Worm (Caenorhabditis elegans) whole organism, mixed stage, embryonic: Measurements from ENCODE around the gene sru-45.

Source experiments
- M03D4.4 ChIP-seq: sonication (generic microtip); optimal IDR thresholded peaks from 2 replicates; lab custom pipeline; 2017; ENCODE audit warnings: mild to moderate bottlenecking, missing genetic modification characterization, missing compliant biosample characterization
- bed-3 ChIP-seq: fragments of 200-800 bp; sonication (Bioruptor generic); optimal IDR thresholded peaks from 3 replicates; lab custom pipeline; 2018; ENCODE audit warnings: mild to moderate bottlenecking, missing genetic modification characterization, moderate library complexity, missing compliant biosample characterization
- blmp-1 ChIP-seq: fragments of 150-350 bp; optimal IDR thresholded peaks from 2 replicates; lab custom pipeline; 2014; ENCODE audit warnings: missing biosample characterization, missing genetic modification characterization
- ceh-39 ChIP-seq: fragments of 150-350 bp; optimal IDR thresholded peaks from 2 replicates; lab custom pipeline; 2014; ENCODE audit warnings: missing biosample characterization, missing genetic modification characterization
- ceh-43 ChIP-seq: fragments of 200-800 bp; sonication (Bioruptor generic); optimal IDR thresholded peaks from 2 replicates; lab custom pipeline; 2018; ENCODE audit warnings: mild to moderate bottlenecking, missing genetic modification characterization, moderate library complexity, missing compliant biosample characterization
- ceh-83 ChIP-seq: fragments of 200-800 bp; sonication (Bioruptor generic); optimal IDR thresholded peaks from 2 replicates; lab custom pipeline; 2018; ENCODE audit warnings: mild to moderate bottlenecking, missing genetic modification characterization, missing compliant biosample characterization
- cnd-1 ChIP-seq: fragments of 200-800 bp; sonication (Bioruptor generic); optimal IDR thresholded peaks from 2 replicates; lab custom pipeline; 2018; ENCODE audit warnings: mild to moderate bottlenecking, missing genetic modification characterization, missing compliant biosample characterization
- drap-1 ChIP-seq: fragments of 200-800 bp; sonication (Bioruptor generic); optimal IDR thresholded peaks from 3 replicates; lab custom pipeline; 2018; ENCODE audit warnings: mild to moderate bottlenecking, missing genetic modification characterization, missing compliant biosample characterization
- elt-3 ChIP-seq: fragments of 150-350 bp; optimal IDR thresholded peaks from 2 replicates; lab custom pipeline; 2014; ENCODE audit warnings: missing biosample characterization, missing genetic modification characterization
- flh-1 ChIP-seq: fragments of 200-800 bp; sonication (Bioruptor generic); optimal IDR thresholded peaks from 2 replicates; lab custom pipeline; 2018; ENCODE audit warnings: mild to moderate bottlenecking, missing genetic modification characterization, moderate library complexity, missing compliant biosample characterization
- hlh-1 ChIP-seq: fragments of 150-350 bp; optimal IDR thresholded peaks from 2 replicates; lab custom pipeline; 2014; ENCODE audit warnings: missing biosample characterization, missing genetic modification reagents, missing genetic modification characterization
- lin-13 ChIP-seq: fragments of 150-350 bp; optimal IDR thresholded peaks from 2 replicates; lab custom pipeline; 2014; ENCODE audit warnings: missing biosample characterization, missing genetic modification characterization
- lin-32 ChIP-seq: fragments of 200-800 bp; sonication (Bioruptor generic); optimal IDR thresholded peaks from 2 replicates; lab custom pipeline; 2018; ENCODE audit warnings: mild to moderate bottlenecking, missing genetic modification characterization, missing compliant biosample characterization
- lsy-2 ChIP-seq: fragments of 150-350 bp; optimal IDR thresholded peaks from 2 replicates; lab custom pipeline; 2014; ENCODE audit warnings: missing biosample characterization, missing genetic modification characterization
- mab-5 ChIP-seq: fragments of 150-350 bp; optimal IDR thresholded peaks from 2 replicates; lab custom pipeline; 2014; ENCODE audit warnings: missing biosample characterization, missing genetic modification characterization
- mls-2 ChIP-seq: sonication (generic microtip); optimal IDR thresholded peaks from 2 replicates; lab custom pipeline; 2016; ENCODE audit warnings: mild to moderate bottlenecking, missing genetic modification characterization, moderate library complexity, missing compliant biosample characterization
- nhr-2 ChIP-seq: fragments of 150-350 bp; optimal IDR thresholded peaks from 2 replicates; lab custom pipeline; 2014; ENCODE audit warnings: missing biosample characterization, missing genetic modification characterization
- nhr-237 ChIP-seq: fragments of 150-350 bp; optimal IDR thresholded peaks from 2 replicates; lab custom pipeline; 2014; ENCODE audit warnings: missing biosample characterization, missing genetic modification characterization
- nhr-28 ChIP-seq: fragments of 150-350 bp; optimal IDR thresholded peaks from 2 replicates; lab custom pipeline; 2014; ENCODE audit warnings: missing biosample characterization, missing genetic modification characterization
- nhr-76 ChIP-seq: sonication (generic microtip); optimal IDR thresholded peaks from 2 replicates; lab custom pipeline; 2017; ENCODE audit warnings: missing biosample characterization, missing genetic modification characterization
- pha-4 ChIP-seq: fragments of 150-350 bp; optimal IDR thresholded peaks from 2 replicates; lab custom pipeline; 2018; ENCODE audit warnings: missing biosample characterization, missing genetic modification reagents, missing genetic modification characterization
- sem-2 ChIP-seq: fragments of 200-800 bp; sonication (Bioruptor generic); optimal IDR thresholded peaks from 2 replicates; lab custom pipeline; 2018; ENCODE audit warnings: mild to moderate bottlenecking, missing genetic modification characterization, missing compliant biosample characterization
- snpc-4 ChIP-seq: fragments of 150-350 bp; optimal IDR thresholded peaks from 2 replicates; lab custom pipeline; 2014; ENCODE audit warnings: missing biosample characterization, missing genetic modification characterization
- sptf-1 ChIP-seq: sonication (generic microtip); optimal IDR thresholded peaks from 2 replicates; lab custom pipeline; 2017; ENCODE audit warnings: mild to moderate bottlenecking, missing genetic modification characterization, moderate library complexity, missing compliant biosample characterization
- tbx-8 ChIP-seq: fragments of 200-800 bp; sonication (Bioruptor generic); optimal IDR thresholded peaks from 2 replicates; lab custom pipeline; 2018; ENCODE audit warnings: mild to moderate bottlenecking, missing genetic modification characterization, moderate library complexity, missing compliant biosample characterization
- unc-120 ChIP-seq: sonication (generic microtip); optimal IDR thresholded peaks from 2 replicates; lab custom pipeline; 2017; ENCODE audit warnings: missing genetic modification characterization, missing compliant biosample characterization; ENCODE audit not compliant: poor library complexity, severe bottlenecking
- unc-62 ChIP-seq: fragments of 150-350 bp; optimal IDR thresholded peaks from 2 replicates; lab custom pipeline; 2014; ENCODE audit warnings: missing biosample characterization, missing genetic modification reagents, missing genetic modification characterization
- ztf-11 ChIP-seq: fragments of 150-350 bp; optimal IDR thresholded peaks from 2 replicates; lab custom pipeline; 2014; ENCODE audit warnings: missing biosample characterization, missing genetic modification characterization

Gene sru-45

DNA sequence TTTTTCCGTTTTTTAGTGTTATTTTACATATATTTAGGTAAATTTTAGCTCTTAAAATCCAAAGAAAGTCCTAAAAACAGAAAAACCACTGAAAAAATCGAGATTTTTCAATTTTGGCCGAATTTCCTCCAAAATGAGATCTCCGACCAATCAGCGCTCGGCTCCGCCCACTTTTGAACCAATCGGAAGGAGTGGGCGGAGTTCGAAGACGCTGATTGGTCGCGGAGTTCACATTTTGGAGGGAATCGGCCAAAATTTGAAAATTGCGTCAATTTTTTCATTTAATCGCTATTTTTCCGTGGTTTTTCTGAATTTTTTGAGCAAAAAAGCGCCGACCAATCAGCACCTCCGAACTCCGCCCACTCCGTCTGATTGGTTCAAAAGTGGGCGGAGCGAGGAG, 25.1 kb upstream of the sru-45 start:
- TF ChIP-seq lin-13 (tag; lab: Kevin White, UChicago): no peak
- TF ChIP-seq elt-3: no peak
- no peak for TF ChIP-seq bed-3 (GFP tag; lab: Kevin White, UChicago)
- no peak for TF ChIP-seq unc-62 (GFP tag; lab: Kevin White, UChicago)
- no peak for TF ChIP-seq M03D4.4 (tag; lab: Kevin White, UChicago)
- no peak for TF ChIP-seq sptf-1 (tag; lab: Kevin White, UChicago)
- TF ChIP-seq tbx-8 (GFP tag; lab: Kevin White, UChicago): no peak
- TF ChIP-seq ztf-11: no peak
- TF ChIP-seq ceh-43 (GFP tag; lab: Kevin White, UChicago): no peak
- no peak for TF ChIP-seq cnd-1 (tag; lab: Kevin White, UChicago)
- no peak for TF ChIP-seq hlh-1 (tag; lab: Kevin White, UChicago)
- TF ChIP-seq nhr-237 (tag; lab: Kevin White, UChicago): no peak
- TF ChIP-seq, all 35 proteins: peak for 0

DNA sequence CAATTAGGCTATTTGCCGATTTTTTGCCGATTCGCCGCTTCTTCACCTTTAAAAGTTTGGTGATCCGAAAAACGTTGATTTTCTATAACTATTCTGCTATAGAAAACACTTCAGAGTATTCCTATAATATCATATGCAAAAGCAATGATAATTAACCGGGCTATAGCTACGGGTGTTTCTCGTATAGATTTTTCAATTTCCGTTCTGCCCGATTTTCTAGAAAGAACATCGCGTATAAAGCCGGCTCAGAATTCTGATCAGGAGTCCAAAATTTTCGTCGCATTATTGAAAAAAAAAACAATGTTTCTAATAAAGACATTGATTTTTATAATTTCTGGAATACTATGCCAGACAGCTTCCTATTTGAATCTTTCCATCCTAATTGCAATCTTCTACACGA, 15.1 kb upstream of the sru-45 start, which contains the start of gene srbc-65:
TSS of gene srbc-65 (plus strand) at position 301 of the 400 bp plus-strand sequence.
- TF ChIP-seq ceh-83: no peak

DNA sequence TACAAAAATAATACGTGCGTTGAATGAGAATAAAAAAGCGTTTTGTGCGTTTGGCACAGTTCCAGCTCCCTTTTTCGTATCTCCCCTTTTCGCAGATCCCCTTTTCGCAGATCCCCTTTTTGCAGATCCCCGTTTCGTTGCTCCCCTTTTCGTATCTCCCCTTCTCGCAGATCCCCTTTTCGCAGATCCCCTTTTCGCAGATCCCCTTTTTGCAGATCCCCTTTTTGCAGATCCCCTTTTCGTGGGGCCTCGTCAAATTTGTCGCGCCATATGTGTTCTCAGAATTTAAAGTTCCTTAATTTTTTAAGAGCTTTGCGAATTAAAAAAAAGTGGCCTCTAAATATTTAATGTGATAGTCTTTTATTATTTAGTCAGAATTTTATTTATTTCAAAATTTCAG, 12.8 kb upstream of the sru-45 start, which contains the start of gene Y32B12B.4:
TSS of gene Y32B12B.4 (plus strand) at position 399 of the 400 bp plus-strand sequence.
- peak; percentile 46 for TF ChIP-seq drap-1
- TF ChIP-seq ceh-39 (tag; lab: Kevin White, UChicago): no peak
- no peak for TF ChIP-seq ceh-43 (GFP tag; lab: Kevin White, UChicago)
- peak; percentile 13 for TF ChIP-seq mls-2 (tag; lab: Kevin White, UChicago)
- no peak for TF ChIP-seq hlh-1 (tag; lab: Kevin White, UChicago)
- peak; percentile 29 for TF ChIP-seq bed-3 (GFP tag; lab: Kevin White, UChicago)
- TF ChIP-seq nhr-28: no peak
- TF ChIP-seq sptf-1 (tag; lab: Kevin White, UChicago): peak; percentile 67
- peak; percentile 5 for TF ChIP-seq sem-2
- no peak for TF ChIP-seq elt-3
- no peak for TF ChIP-seq nhr-76 (tag; lab: Kevin White, UChicago)
- no peak for TF ChIP-seq pha-4
- TF ChIP-seq mab-5 (tag; lab: Kevin White, UChicago): no peak
- peak; percentile 65 for TF ChIP-seq cnd-1 (tag; lab: Kevin White, UChicago)
- TF ChIP-seq M03D4.4 (tag; lab: Kevin White, UChicago): peak; percentile 4
- peak; percentile 21 for TF ChIP-seq ceh-83
- TF ChIP-seq unc-120 (tag; lab: Kevin White, UChicago): no peak
- TF ChIP-seq lin-32 (GFP tag; lab: Kevin White, UChicago): peak; percentile 64

DNA sequence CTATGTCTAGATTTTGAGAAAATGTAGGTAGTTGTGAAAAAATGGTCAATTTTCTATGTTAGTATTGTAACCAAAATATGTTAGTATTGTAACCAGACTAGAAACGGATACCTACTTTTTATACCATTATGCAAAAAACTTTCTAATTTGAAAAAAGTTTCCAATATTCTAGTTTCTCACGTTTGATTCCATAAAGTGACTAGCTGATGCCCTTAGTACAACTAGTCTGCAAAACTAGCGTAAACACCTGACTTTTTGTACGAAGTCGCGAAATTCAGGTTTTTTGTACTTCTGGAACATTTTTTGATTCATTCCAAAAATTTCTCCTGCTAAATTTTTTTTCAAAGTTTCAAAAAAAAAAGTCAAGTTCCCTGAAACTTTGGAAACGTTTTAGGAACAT, 2.3 kb downstream of the sru-45 start:
- TF ChIP-seq nhr-28 (no peak), pha-4 (no peak), sptf-1 (tag; lab: Kevin White, UChicago) (no peak), bed-3 (GFP tag; lab: Kevin White, UChicago) (no peak), nhr-237 (tag; lab: Kevin White, UChicago) (no peak), nhr-2 (tag; lab: Kevin White, UChicago) (no peak), cnd-1 (tag; lab: Kevin White, UChicago) (no peak)

DNA sequence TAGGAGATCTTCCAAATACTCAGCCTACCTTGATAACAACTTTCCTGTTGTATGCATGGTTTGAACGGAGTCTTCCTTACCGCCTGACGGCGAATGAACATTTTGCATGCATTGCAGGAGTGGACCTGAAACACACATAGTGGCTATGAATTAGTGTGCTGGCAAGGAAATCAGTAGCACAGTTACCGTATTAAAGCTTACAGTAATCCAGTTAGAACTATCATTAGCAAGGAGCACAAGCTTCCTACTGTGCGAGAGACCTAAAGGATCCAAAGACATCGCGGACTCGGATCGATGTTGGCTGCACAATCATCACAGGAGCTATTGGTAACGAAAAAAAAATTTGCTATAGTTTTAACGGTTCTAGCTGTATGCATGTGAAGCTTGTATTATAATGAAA, 5.0 kb downstream of the sru-45 start, which contains the start of gene nhr-233:
TSS of gene nhr-233 (minus strand) at position 101 of the 400 bp plus-strand sequence.
- TF ChIP-seq bed-3 (GFP tag; lab: Kevin White, UChicago) (no peak), cnd-1 (tag; lab: Kevin White, UChicago) (no peak), mab-5 (tag; lab: Kevin White, UChicago) (no peak), nhr-2 (tag; lab: Kevin White, UChicago) (no peak), blmp-1 (tag; lab: Kevin White, UChicago) (no peak), hlh-1 (tag; lab: Kevin White, UChicago) (no peak), lin-13 (tag; lab: Kevin White, UChicago) (no peak), drap-1 (no peak), lsy-2 (tag; lab: Kevin White, UChicago) (no peak)
- TF ChIP-seq, all 35 proteins: peak for 0

DNA sequence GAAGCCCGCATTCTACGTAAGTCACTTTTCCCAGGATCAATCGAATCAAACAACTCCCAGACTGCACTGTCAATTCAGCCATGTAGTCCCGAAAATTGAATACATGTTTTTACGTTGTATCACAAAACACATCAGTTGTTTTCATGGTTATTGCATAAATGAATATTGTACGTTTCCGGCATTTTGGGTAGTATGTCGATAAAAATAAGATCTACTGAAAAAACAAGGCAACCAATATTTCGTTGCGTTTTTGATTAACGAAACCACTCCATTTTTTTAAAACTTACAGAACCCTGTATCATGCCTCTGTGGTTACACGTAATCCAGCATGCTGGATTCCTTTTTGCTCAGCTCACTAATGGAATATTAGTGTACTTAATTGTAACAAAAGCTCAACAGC, 7.4 kb downstream of the sru-45 start, which contains the start of gene str-149:
TSS of gene str-149 (plus strand) at position 301 of the 400 bp plus-strand sequence.
- TF ChIP-seq flh-1 (GFP tag; lab: Kevin White, UChicago) (no peak), cnd-1 (tag; lab: Kevin White, UChicago) (no peak), nhr-28 (no peak), sptf-1 (tag; lab: Kevin White, UChicago) (no peak), pha-4 (no peak), elt-3 (no peak), snpc-4 (no peak)
